Fruit fly (Drosophila melanogaster) whole organism, embryonic: Measurements from ENCODE around the gene Cpr11B.
A peak's percentile ranks its signal among the peaks of the same experiment; 100 is the strongest.

ENCODE experiments used
- Abd-B ChIP-seq: fragments of 200-800 bp; sonication (Bioruptor generic); optimal IDR thresholded peaks from 2 replicates; lab custom pipeline; 2018; ENCODE audit warnings: missing biosample characterization, mild to moderate bottlenecking, missing genetic modification characterization, moderate library complexity
- CG10209 ChIP-seq: fragments of 200-800 bp; sonication (Bioruptor generic); optimal IDR thresholded peaks from 3 replicates; lab custom pipeline; 2017; ENCODE audit warnings: missing biosample characterization, mild to moderate bottlenecking, missing genetic modification characterization, missing genetic modification reagents
- CG11247 ChIP-seq: fragments of 200-800 bp; sonication (Bioruptor generic); IDR thresholded peaks from 2 replicates; pipeline ENCODE4 v1.3.6; 2022; ENCODE audit warnings: missing biosample characterization, missing genetic modification characterization
- CG12071 ChIP-seq: fragments of 200-800 bp; sonication (Bioruptor generic); optimal IDR thresholded peaks from 3 replicates; lab custom pipeline; 2018; ENCODE audit warnings: missing biosample characterization, mild to moderate bottlenecking, missing genetic modification characterization
- CG12219 ChIP-seq: fragments of 200-800 bp; sonication (Bioruptor generic); optimal IDR thresholded peaks from 3 replicates; lab custom pipeline; 2018; ENCODE audit warnings: missing biosample characterization, mild to moderate bottlenecking, missing genetic modification characterization
- CG12391 ChIP-seq: fragments of 200-800 bp; sonication (Bioruptor generic); optimal IDR thresholded peaks from 3 replicates; lab custom pipeline; 2018; ENCODE audit warnings: missing biosample characterization, mild to moderate bottlenecking, missing genetic modification characterization, moderate library complexity
- CG15479 ChIP-seq: fragments of 200-800 bp; sonication (Bioruptor generic); optimal IDR thresholded peaks from 3 replicates; lab custom pipeline; 2019; ENCODE audit warnings: missing biosample characterization, mild to moderate bottlenecking, missing genetic modification characterization, moderate library complexity
- CG15696 ChIP-seq: fragments of 200-800 bp; sonication (Bioruptor generic); optimal IDR thresholded peaks from 2 replicates; lab custom pipeline; 2019; ENCODE audit warnings: missing biosample characterization, mild to moderate bottlenecking, missing genetic modification characterization, moderate library complexity
- CG17361 ChIP-seq: fragments of 200-800 bp; sonication (Bioruptor generic); IDR thresholded peaks from 3 replicates; pipeline ENCODE4 v1.3.6; 2022; ENCODE audit warnings: missing biosample characterization, missing genetic modification characterization
- CG17912 ChIP-seq: fragments of 200-800 bp; sonication (Bioruptor generic); optimal IDR thresholded peaks from 2 replicates; lab custom pipeline; 2018; ENCODE audit warnings: missing biosample characterization, mild to moderate bottlenecking, missing genetic modification characterization
- CG18262 ChIP-seq: fragments of 200-800 bp; optimal IDR thresholded peaks from 3 replicates; lab custom pipeline; 2019; ENCODE audit warnings: missing biosample characterization, mild to moderate bottlenecking, missing genetic modification characterization, moderate library complexity
- CG18619 ChIP-seq: fragments of 200-800 bp; sonication (Bioruptor generic); optimal IDR thresholded peaks from 3 replicates; lab custom pipeline; 2017; ENCODE audit warnings: missing biosample characterization, mild to moderate bottlenecking, missing genetic modification characterization
- CG2889 ChIP-seq: fragments of 200-800 bp; sonication (Bioruptor generic); IDR thresholded peaks from 3 replicates; pipeline ENCODE4 v1.3.6; 2022; ENCODE audit warnings: missing biosample characterization, missing genetic modification characterization
- CG32532 ChIP-seq: fragments of 200-800 bp; sonication (Bioruptor generic); IDR thresholded peaks from 2 replicates; pipeline ENCODE4 v1.3.6; 2022; ENCODE audit warnings: missing biosample characterization, missing genetic modification characterization
- CG34376 ChIP-seq: fragments of 200-800 bp; sonication (Bioruptor generic); optimal IDR thresholded peaks from 2 replicates; lab custom pipeline; 2018; ENCODE audit warnings: missing biosample characterization, mild to moderate bottlenecking, missing genetic modification characterization
- CG7357 ChIP-seq: fragments of 200-800 bp; sonication (Bioruptor generic); IDR thresholded peaks from 3 replicates; pipeline ENCODE4 v1.3.6; 2022; ENCODE audit warnings: missing biosample characterization, missing genetic modification characterization
- CG9215 ChIP-seq: fragments of 200-800 bp; sonication (Bioruptor generic); IDR thresholded peaks from 2 replicates; pipeline ENCODE4 v1.3.6; 2022; ENCODE audit warnings: missing biosample characterization, missing genetic modification characterization
- CG9932 ChIP-seq: fragments of 200-800 bp; sonication (Bioruptor generic); IDR thresholded peaks from 2 replicates; pipeline ENCODE4 v1.3.6; 2022; ENCODE audit warnings: missing biosample characterization, missing genetic modification characterization
- CHES-1-like ChIP-seq: fragments of 200-800 bp; sonication (Bioruptor generic); optimal IDR thresholded peaks from 2 replicates; lab custom pipeline; 2016; ENCODE audit warnings: missing biosample characterization, missing genetic modification characterization
- Dfd ChIP-seq, 2 experiments: fragments of >200 bp; optimal IDR thresholded peaks; 2 replicates each; lab custom pipeline; 2017; ENCODE audit warnings: missing biosample characterization in 2 of 2, missing genetic modification characterization in 2 of 2
- Dip3 ChIP-seq: fragments of 200-800 bp; sonication (Bioruptor generic); optimal IDR thresholded peaks from 3 replicates; lab custom pipeline; 2016; ENCODE audit warnings: missing biosample characterization, missing genetic modification characterization
- HLH54F ChIP-seq: fragments of 200-800 bp; sonication (Bioruptor generic); optimal IDR thresholded peaks from 3 replicates; lab custom pipeline; 2016; ENCODE audit warnings: missing biosample characterization, missing genetic modification characterization
- Oli ChIP-seq: fragments of 200-800 bp; sonication (Bioruptor generic); optimal IDR thresholded peaks from 2 replicates; lab custom pipeline; 2018; ENCODE audit warnings: missing biosample characterization, mild to moderate bottlenecking, missing genetic modification characterization, moderate library complexity
- Opbp ChIP-seq: fragments of 200-800 bp; sonication (Bioruptor generic); IDR thresholded peaks from 3 replicates; pipeline ENCODE4 v1.3.6; 2022; ENCODE audit warnings: missing biosample characterization, missing genetic modification characterization; ENCODE audit not compliant: partially characterized antibody
- Rx ChIP-seq: fragments of 200-800 bp; sonication (Bioruptor generic); IDR thresholded peaks from 2 replicates; pipeline ENCODE4 v1.3.6; 2022; ENCODE audit warnings: missing biosample characterization, missing genetic modification characterization
- Sry-δ ChIP-seq: fragments of 200-800 bp; sonication (Bioruptor generic); optimal IDR thresholded peaks from 2 replicates; lab custom pipeline; 2016; ENCODE audit warnings: missing biosample characterization, missing genetic modification characterization
- Xbp1 ChIP-seq: fragments of 200-800 bp; sonication (Bioruptor generic); optimal IDR thresholded peaks from 3 replicates; lab custom pipeline; 2016; ENCODE audit warnings: missing biosample characterization, mild to moderate bottlenecking, missing genetic modification characterization
- az2 ChIP-seq: fragments of 200-800 bp; sonication (Bioruptor generic); optimal IDR thresholded peaks from 3 replicates; lab custom pipeline; 2016; ENCODE audit warnings: missing biosample characterization, missing genetic modification characterization
- bsh ChIP-seq, 2 experiments: fragments of 200-800 bp; sonication (Bioruptor generic); optimal IDR thresholded peaks; 2 replicates each; lab custom pipeline; 2017 to 2018; ENCODE audit warnings: mild to moderate bottlenecking in 2 of 2, missing biosample characterization in 2 of 2, missing genetic modification characterization in 2 of 2, moderate library complexity in 1 of 2
- cg ChIP-seq: fragments of 200-800 bp; sonication (Bioruptor generic); optimal IDR thresholded peaks from 3 replicates; lab custom pipeline; 2019; ENCODE audit warnings: missing biosample characterization, mild to moderate bottlenecking, missing genetic modification characterization, moderate library complexity
- chm ChIP-seq: fragments of 200-800 bp; sonication (Bioruptor generic); IDR thresholded peaks from 2 replicates; pipeline ENCODE4 v1.3.6; 2022; ENCODE audit warnings: missing biosample characterization, missing genetic modification characterization
- dati ChIP-seq: fragments of 200-800 bp; sonication (Bioruptor generic); IDR thresholded peaks from 2 replicates; pipeline ENCODE4 v1.3.6; 2022; ENCODE audit warnings: missing biosample characterization, missing genetic modification characterization
- dpn ChIP-seq, 2 experiments: fragments of 200-800 bp; sonication (Bioruptor generic); optimal IDR thresholded peaks; 3 replicates each; lab custom pipeline; 2016; ENCODE audit warnings: missing biosample characterization in 2 of 2, missing genetic modification characterization in 2 of 2
- exex ChIP-seq: fragments of 200-800 bp; sonication (Bioruptor generic); optimal IDR thresholded peaks from 4 replicates; lab custom pipeline; 2018; ENCODE audit warnings: missing biosample characterization, mild to moderate bottlenecking, missing genetic modification characterization, moderate library complexity
- fd64A ChIP-seq: fragments of 200-800 bp; sonication (Bioruptor generic); optimal IDR thresholded peaks from 3 replicates; lab custom pipeline; 2018; ENCODE audit warnings: missing biosample characterization, mild to moderate bottlenecking, missing genetic modification characterization
- gcm2 ChIP-seq: fragments of 200-800 bp; sonication (Bioruptor generic); optimal IDR thresholded peaks from 2 replicates; lab custom pipeline; 2016; ENCODE audit warnings: missing biosample characterization, missing genetic modification characterization
- gfzf ChIP-seq: fragments of 200-800 bp; sonication (Bioruptor generic); optimal IDR thresholded peaks from 2 replicates; lab custom pipeline; 2016; ENCODE audit warnings: missing biosample characterization, mild to moderate bottlenecking, missing genetic modification characterization, moderate library complexity
- ken ChIP-seq: fragments of 200-800 bp; sonication (Bioruptor generic); IDR thresholded peaks from 3 replicates; pipeline ENCODE4 v1.3.6; 2022; ENCODE audit warnings: missing biosample characterization, missing genetic modification characterization
- lab ChIP-seq: fragments of 200-800 bp; sonication (Bioruptor generic); optimal IDR thresholded peaks from 3 replicates; lab custom pipeline; 2017; ENCODE audit warnings: missing biosample characterization, missing genetic modification characterization, mild to moderate bottlenecking, moderate library complexity, missing genetic modification reagents
- lilli ChIP-seq: fragments of 200-800 bp; sonication (Bioruptor generic); optimal IDR thresholded peaks from 3 replicates; lab custom pipeline; 2016; ENCODE audit warnings: missing biosample characterization, missing genetic modification characterization
- lmd ChIP-seq: fragments of 200-800 bp; sonication (Bioruptor generic); IDR thresholded peaks from 2 replicates; pipeline ENCODE4 v1.3.6; 2022; ENCODE audit warnings: missing biosample characterization, missing genetic modification characterization
- nau ChIP-seq: fragments of 200-800 bp; sonication (Bioruptor generic); optimal IDR thresholded peaks from 3 replicates; lab custom pipeline; 2017; ENCODE audit warnings: missing biosample characterization, mild to moderate bottlenecking, missing genetic modification characterization, missing genetic modification reagents
- nerfin-1 ChIP-seq: fragments of 200-800 bp; sonication (Bioruptor generic); optimal IDR thresholded peaks from 3 replicates; lab custom pipeline; 2019; ENCODE audit warnings: missing biosample characterization, mild to moderate bottlenecking, missing genetic modification characterization, moderate library complexity
- pho ChIP-seq: fragments of 200-800 bp; sonication (Bioruptor generic); optimal IDR thresholded peaks from 2 replicates; lab custom pipeline; 2016; ENCODE audit warnings: missing biosample characterization, missing genetic modification characterization
- row ChIP-seq: fragments of 200-800 bp; sonication (Bioruptor generic); IDR thresholded peaks from 3 replicates; pipeline ENCODE4 v1.3.6; 2022; ENCODE audit warnings: missing biosample characterization, missing genetic modification characterization
- sna ChIP-seq: fragments of 200-800 bp; sonication (Bioruptor generic); IDR thresholded peaks from 2 replicates; pipeline ENCODE4 v1.3.6; 2022; ENCODE audit warnings: missing biosample characterization, missing genetic modification characterization; ENCODE audit not compliant: partially characterized antibody
- ssp ChIP-seq: fragments of 200-800 bp; sonication (Bioruptor generic); IDR thresholded peaks from 2 replicates; pipeline ENCODE4 v1.3.6; 2022; ENCODE audit warnings: missing biosample characterization, missing genetic modification characterization
- tap ChIP-seq: fragments of 200-800 bp; optimal IDR thresholded peaks from 3 replicates; lab custom pipeline; 2019; ENCODE audit warnings: missing biosample characterization, mild to moderate bottlenecking, missing genetic modification characterization, moderate library complexity
- unc-4 ChIP-seq: fragments of 200-800 bp; sonication (Bioruptor generic); IDR thresholded peaks from 2 replicates; pipeline ENCODE4 v1.3.6; 2022; ENCODE audit warnings: missing biosample characterization, missing genetic modification characterization; ENCODE audit not compliant: partially characterized antibody

The Cpr11B gene

DNA sequence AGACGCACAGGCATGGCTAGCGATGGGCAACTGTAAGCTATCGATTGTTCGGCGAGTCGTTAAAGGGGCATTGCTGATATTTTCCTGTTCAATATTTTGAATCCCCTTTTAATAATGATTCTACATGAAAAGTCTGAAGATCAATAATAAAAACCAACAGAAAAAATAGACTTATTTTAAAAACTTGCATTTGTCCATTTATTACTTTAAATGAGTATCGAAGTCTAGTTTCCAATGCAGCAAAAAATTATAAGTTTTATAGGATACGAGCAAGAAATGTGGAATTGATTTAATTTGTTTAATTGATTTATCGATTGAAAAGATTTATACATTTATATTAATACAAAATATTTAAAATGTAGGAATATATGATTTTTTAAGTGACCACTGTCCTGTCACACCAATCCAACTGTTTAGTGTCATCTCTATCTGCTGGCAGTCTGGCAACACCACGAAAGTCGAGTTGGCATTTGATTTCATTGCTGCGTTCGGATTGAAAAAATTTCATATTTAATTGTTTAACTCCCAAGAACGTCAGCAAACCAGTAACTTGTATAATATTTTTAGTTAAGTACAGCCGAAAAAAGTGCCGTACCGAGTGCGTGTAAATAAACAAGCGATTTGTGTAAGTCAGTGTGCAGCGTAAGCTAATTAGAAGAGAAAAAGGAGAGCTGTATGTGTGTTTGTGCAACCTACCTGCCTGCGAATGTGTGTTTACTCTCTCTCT, 42.8 kb downstream of the Cpr11B start, which contains the start of the genes CG1824 and Sec16 (continued):
- TF ChIP-seq CG12219 (no peak), cg (peak; percentile 60), dpn (GFP tag; optimal IDR thresholded peaks at IDR 0.05; lab: Kevin White, UChicago) (peak; percentile 21 to 46), CG9215 (GFP tag; lab: Robert Waterston, UW) (peak; percentile 48), CG34376 (GFP tag; lab: Kevin White, UChicago) (no peak), gcm2 (GFP tag; lab: Kevin White, UChicago) (no peak), chm (no peak), fd64A (GFP tag; lab: Kevin White, UChicago) (no peak), CG2889 (GFP tag; lab: Robert Waterston, UW) (no peak), CG18619 (peak; percentile 42), HLH54F (GFP tag; lab: Kevin White, UChicago) (peak; percentile 44), CG10209 (peak; percentile 14), CG15696 (tag; lab: Kevin White, UChicago) (peak; percentile 54), dati (GFP tag; lab: Robert Waterston, UW) (no peak), CG9932 (GFP tag; lab: Robert Waterston, UW) (peak; percentile 58), CG17912 (no peak), CG7357 (0 out of 3 replicates have a peak, but pooled peaks have one; percentile 7), CG12391 (tag; lab: Kevin White, UChicago) (peak; percentile 72), bsh (GFP tag; optimal IDR thresholded peaks at IDR 0.05; lab: Kevin White, UChicago) (peak in 1 of 2 experiments; percentile 27), Sry-δ (GFP tag; lab: Kevin White, UChicago) (peak; percentile 82), lab (no peak), ken (GFP tag; lab: Robert Waterston, UW) (no peak), Opbp (GFP tag; lab: Robert Waterston, UW) (peak; percentile 67; the same call in 2 of the 3 replicates), CG17361 (GFP tag; lab: Robert Waterston, UW) (peak; percentile 84), CG18262 (peak; percentile 51), exex (tag; lab: Kevin White, UChicago) (peak; percentile 60), unc-4 (peak; percentile 49), row (GFP tag; lab: Robert Waterston, UW) (peak; percentile 78), Dfd (GFP tag; optimal IDR thresholded peaks at IDR 0.05; lab: Kevin White, UChicago) (no peak), CHES-1-like (GFP tag; lab: Kevin White, UChicago) (peak; percentile 0), Dip3 (GFP tag; lab: Kevin White, UChicago) (no peak), CG32532 (peak; percentile 23; the same call in 1 of the 2 replicates), CG12071 (GFP tag; lab: Kevin White, UChicago) (no peak), pho (GFP tag; lab: Kevin White, UChicago) (no peak), az2 (GFP tag; lab: Kevin White, UChicago) (peak; percentile 47), sna (no peak), lilli (GFP tag; lab: Kevin White, UChicago) (peak; percentile 42), Abd-B (GFP tag; lab: Kevin White, UChicago) (peak; percentile 54), gfzf (peak; percentile 36), Oli (peak; percentile 32), lmd (GFP tag; lab: Robert Waterston, UW) (peak; percentile 39; the same call in 1 of the 2 replicates), nau (no peak), CG15479 (GFP tag; lab: Kevin White, UChicago) (peak; percentile 56), Rx (GFP tag; lab: Robert Waterston, UW) (no peak), ssp (GFP tag; lab: Robert Waterston, UW) (peak; percentile 22; the same call in 1 of the 2 replicates), Xbp1 (GFP tag; lab: Kevin White, UChicago) (peak; percentile 36), tap (tag; lab: Kevin White, UChicago) (no peak), CG11247 (GFP tag; lab: Robert Waterston, UW) (0 out of 2 replicates have a peak, but pooled peaks have one; percentile 6), nerfin-1 (peak; percentile 20)
